Fruit fly (Drosophila melanogaster) whole organism: Measurements from ENCODE around the gene Cyp318a1.

ENCODE experiments used
- CG8478 ChIP-seq: fragments of >200 bp; optimal IDR thresholded peaks from 2 replicates; lab custom pipeline; 2018; ENCODE audit warnings: inconsistent platforms
- Dll ChIP-seq: fragments of >200 bp; optimal IDR thresholded peaks from 2 replicates; lab custom pipeline; 2017
- EcR ChIP-seq, 2 experiments: fragments of >200 bp; optimal IDR thresholded peaks; 2 replicates each; lab custom pipeline; 2017; ENCODE audit warnings: missing biosample characterization in 2 of 2, missing genetic modification characterization in 2 of 2, missing genetic modification reagents in 2 of 2
- pan ChIP-seq: fragments of >200 bp; optimal IDR thresholded peaks from 2 replicates; lab custom pipeline; 2017
- psq ChIP-seq: fragments of >200 bp; optimal IDR thresholded peaks from 2 replicates; lab custom pipeline; 2017
- usp ChIP-seq: fragments of >200 bp; optimal IDR thresholded peaks from 2 replicates; lab custom pipeline; 2017; ENCODE audit warnings: missing biosample characterization, missing genetic modification characterization, mixed read lengths

The Cyp318a1 gene

dm6 chrX:12028825-12029514 lies 3.5 kb upstream of the Cyp318a1 start, which contains the start of gene Usp7:
TSS of gene Usp7 (minus strand) at chrX:12029032.
- TF ChIP-seq Dll (lab: Kevin White, UChicago) (no peak), EcR (GFP tag; optimal IDR thresholded peaks at IDR 0.05; lab: Kevin White, UChicago) (no peak), pan (lab: Kevin White, UChicago) (no peak), CG8478 (lab: Kevin White, UChicago) (no peak), usp (GFP tag; lab: Kevin White, UChicago) (no peak), psq (lab: Kevin White, UChicago) (no peak)

- TF ChIP-seq usp (GFP tag; lab: Kevin White, UChicago) (no peak), pan (lab: Kevin White, UChicago) (no peak), CG8478 (lab: Kevin White, UChicago) (no peak), EcR (GFP tag; optimal IDR thresholded peaks at IDR 0.05; lab: Kevin White, UChicago) (no peak), psq (lab: Kevin White, UChicago) (no peak), Dll (lab: Kevin White, UChicago) (no peak)
Measured at dm6 chrX:12031400-12031799, 1.0 kb upstream of the Cyp318a1 start, which contains the start of gene Cyp311a1. TSS of gene Cyp311a1 (minus strand) at chrX:12031465.

- TF ChIP-seq CG8478 (lab: Kevin White, UChicago) (no peak), psq (lab: Kevin White, UChicago) (no peak), pan (lab: Kevin White, UChicago) (no peak), usp (GFP tag; lab: Kevin White, UChicago) (no peak), Dll (lab: Kevin White, UChicago) (no peak), EcR (GFP tag; optimal IDR thresholded peaks at IDR 0.05; lab: Kevin White, UChicago) (no peak)
Measured at dm6 chrX:12034713-12035112, 2.3 kb downstream of the Cyp318a1 start.

- no peak for TF ChIP-seq pan (lab: Kevin White, UChicago)
Measured at dm6 chrX:12035207-12035606, 2.8 kb downstream of the Cyp318a1 start.

DNA sequence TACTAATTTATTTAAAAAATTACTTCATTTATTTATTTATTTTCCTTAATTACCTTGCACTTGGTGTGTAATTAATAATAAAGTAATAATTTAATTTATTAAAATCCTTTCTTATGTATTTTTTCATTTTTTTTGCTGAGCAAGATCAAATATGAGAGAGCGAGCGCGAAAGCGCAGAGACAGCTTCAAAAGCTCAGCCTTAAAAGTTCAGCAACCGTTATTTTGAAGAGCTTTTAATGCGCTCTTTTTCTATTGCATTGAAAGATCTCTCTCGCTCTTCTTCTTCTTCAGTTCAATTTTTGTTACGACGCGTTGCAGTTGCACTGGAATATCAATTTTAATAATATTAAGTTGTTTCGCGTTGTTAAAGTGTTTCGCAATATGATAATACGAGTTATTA lies 11.0 kb downstream of the Cyp318a1 start, which contains the start of gene Ten-a:
TSS of gene Ten-a (plus strand) at position 301 of the 400 bp plus-strand sequence.
- no peak for TF ChIP-seq pan (lab: Kevin White, UChicago)
- no peak for TF ChIP-seq CG8478 (lab: Kevin White, UChicago)
- no peak for TF ChIP-seq Dll (lab: Kevin White, UChicago)
- TF ChIP-seq psq (lab: Kevin White, UChicago) = no peak
- TF ChIP-seq usp (GFP tag; lab: Kevin White, UChicago) = no peak
- no peak for TF ChIP-seq EcR (GFP tag; optimal IDR thresholded peaks at IDR 0.05; lab: Kevin White, UChicago)

- TF ChIP-seq pan (lab: Kevin White, UChicago) (no peak), CG8478 (lab: Kevin White, UChicago) (no peak), usp (GFP tag; lab: Kevin White, UChicago) (no peak), Dll (lab: Kevin White, UChicago) (no peak), psq (lab: Kevin White, UChicago) (no peak), EcR (GFP tag; optimal IDR thresholded peaks at IDR 0.05; lab: Kevin White, UChicago) (no peak)
Measured at dm6 chrX:12050292-12050691, 17.9 kb downstream of the Cyp318a1 start.

DNA sequence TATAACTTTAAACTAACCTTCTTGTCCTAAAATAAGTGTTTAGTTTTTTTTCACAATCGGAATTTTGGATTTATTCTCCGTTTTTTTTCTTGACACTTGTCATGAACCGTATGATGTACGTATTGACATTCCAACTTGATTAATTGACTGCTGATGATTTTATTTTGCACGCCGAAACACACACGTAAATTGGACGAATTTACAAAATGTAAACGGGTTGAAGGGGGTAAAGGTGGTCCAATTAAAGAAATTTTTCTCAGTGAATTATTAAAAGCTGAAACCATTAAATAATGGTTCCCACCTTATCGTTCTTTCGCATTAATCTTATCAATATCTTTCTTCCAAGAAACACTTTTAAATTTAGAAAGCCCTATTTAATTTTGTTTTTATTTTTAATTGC lies 24.1 kb downstream of the Cyp318a1 start, which contains the start of gene Uch-L5R:
TSS of gene Uch-L5R (minus strand) at position 101 of the 400 bp plus-strand sequence.
- TF ChIP-seq psq (lab: Kevin White, UChicago) (no peak), Dll (lab: Kevin White, UChicago) (no peak), pan (lab: Kevin White, UChicago) (no peak), usp (GFP tag; lab: Kevin White, UChicago) (no peak), EcR (GFP tag; optimal IDR thresholded peaks at IDR 0.05; lab: Kevin White, UChicago) (no peak), CG8478 (lab: Kevin White, UChicago) (no peak)

- no peak for TF ChIP-seq psq (lab: Kevin White, UChicago)
- no peak for TF ChIP-seq EcR (GFP tag; optimal IDR thresholded peaks at IDR 0.05; lab: Kevin White, UChicago)
- no peak for TF ChIP-seq CG8478 (lab: Kevin White, UChicago)
- TF ChIP-seq usp (GFP tag; lab: Kevin White, UChicago) = no peak
- TF ChIP-seq pan (lab: Kevin White, UChicago) = no peak
- TF ChIP-seq Dll (lab: Kevin White, UChicago) = no peak
Measured at dm6 chrX:12059495-12059894, 27.1 kb downstream of the Cyp318a1 start, which contains the start of gene Muc11A. TSS of gene Muc11A (plus strand) at chrX:12059795.

DNA sequence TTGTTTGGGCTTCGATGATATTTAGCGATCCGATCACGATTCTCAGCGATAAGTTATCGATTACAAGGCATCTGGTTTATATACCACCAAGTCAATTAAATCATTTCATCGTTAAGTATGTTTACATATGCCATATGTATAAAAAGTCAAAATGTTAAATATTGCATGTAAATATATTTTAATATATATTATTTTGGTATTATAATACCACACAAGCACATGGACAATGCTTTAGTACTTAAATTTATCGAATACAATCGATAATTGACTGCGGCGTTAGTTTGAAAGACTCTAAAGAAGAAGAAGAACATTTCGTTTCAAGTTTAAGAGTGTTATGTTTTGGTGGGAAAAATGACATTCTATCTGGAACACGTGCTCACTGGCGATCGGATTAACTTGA lies 37.7 kb downstream of the Cyp318a1 start, which contains the start of gene CG34323:
TSS of gene CG34323 (plus strand) at position 301 of the 400 bp plus-strand sequence.
- no peak for TF ChIP-seq usp (GFP tag; lab: Kevin White, UChicago)
- no peak for TF ChIP-seq CG8478 (lab: Kevin White, UChicago)
- no peak for TF ChIP-seq psq (lab: Kevin White, UChicago)
- TF ChIP-seq Dll (lab: Kevin White, UChicago) = no peak
- TF ChIP-seq EcR (GFP tag; optimal IDR thresholded peaks at IDR 0.05; lab: Kevin White, UChicago) = no peak
- no peak for TF ChIP-seq pan (lab: Kevin White, UChicago)

DNA sequence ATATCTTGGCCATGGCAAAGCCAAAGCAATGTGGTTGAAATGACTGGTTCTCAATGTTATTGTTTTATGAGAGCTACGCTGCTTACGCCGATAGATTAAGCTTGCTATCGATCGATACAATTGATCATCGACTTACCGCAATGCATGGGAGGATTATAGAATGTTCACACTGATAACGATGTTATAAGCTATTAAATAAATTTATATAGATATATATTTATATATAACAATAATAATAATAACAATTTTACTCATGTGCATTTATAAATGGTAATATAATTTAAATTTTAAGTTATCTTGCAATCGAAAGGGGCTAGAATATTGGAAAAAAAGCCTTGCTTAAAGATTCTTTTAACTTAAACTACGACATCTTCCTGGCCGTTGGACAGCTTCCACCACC lies 40.3 kb downstream of the Cyp318a1 start, which contains the start of gene moon:
TSS of gene moon (minus strand) at position 101 of the 400 bp plus-strand sequence.
- TF ChIP-seq pan (lab: Kevin White, UChicago) = no peak
- no peak for TF ChIP-seq psq (lab: Kevin White, UChicago)
- no peak for TF ChIP-seq Dll (lab: Kevin White, UChicago)
- no peak for TF ChIP-seq usp (GFP tag; lab: Kevin White, UChicago)
- no peak for TF ChIP-seq EcR (GFP tag; optimal IDR thresholded peaks at IDR 0.05; lab: Kevin White, UChicago)
- TF ChIP-seq CG8478 (lab: Kevin White, UChicago) = no peak

DNA sequence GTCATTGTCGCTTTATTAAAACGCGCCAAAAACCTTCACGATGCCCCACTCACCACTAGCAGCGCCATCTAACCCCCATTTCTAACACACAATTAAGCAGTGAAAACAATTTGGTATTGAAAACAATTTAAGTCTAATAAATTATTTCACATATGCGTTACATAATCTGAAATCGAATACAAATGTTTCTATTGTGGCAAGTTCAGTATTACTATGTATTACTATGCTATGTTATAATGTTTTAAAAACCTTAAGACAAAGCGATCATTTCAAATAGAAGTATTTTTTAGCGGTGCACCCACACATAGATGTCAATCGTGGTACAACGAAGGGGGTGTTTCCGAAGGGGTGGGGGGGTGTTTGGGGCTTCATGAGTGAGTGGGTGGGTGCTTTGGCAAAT lies 41.2 kb downstream of the Cyp318a1 start:
- TF ChIP-seq psq (lab: Kevin White, UChicago) (no peak), pan (lab: Kevin White, UChicago) (no peak), CG8478 (lab: Kevin White, UChicago) (no peak), usp (GFP tag; lab: Kevin White, UChicago) (no peak), Dll (lab: Kevin White, UChicago) (no peak), EcR (GFP tag; optimal IDR thresholded peaks at IDR 0.05; lab: Kevin White, UChicago) (no peak)
